Worm (Caenorhabditis elegans): ENCODE measurements around the gene msa-1.

- TF ChIP-seq zfh-2 (GFP tag; conservative IDR thresholded peaks at IDR 0.05): no peak
- no peak for TF ChIP-seq sea-2 (GFP tag; IDR thresholded peaks at IDR 0.05)
- no peak for TF ChIP-seq tbx-9 (tag; optimal IDR thresholded peaks at IDR 0.05; ENCODE audit: borderline replicate concordance)
- TF ChIP-seq pbrm-1 (GFP tag; IDR thresholded peaks at IDR 0.05): no peak
- no peak for TF ChIP-seq lin-26 (GFP tag; IDR thresholded peaks at IDR 0.05)
- TF ChIP-seq nhr-179 (tag; optimal IDR thresholded peaks at IDR 0.05): no peak
- TF ChIP-seq ceh-58 (GFP tag; IDR thresholded peaks at IDR 0.05): no peak
- no peak for TF ChIP-seq egrh-3 (GFP tag; IDR thresholded peaks at IDR 0.05)
Measured at ce11 chrIV:9104071-9105016, 15.9 kb downstream of the msa-1 start, which contains the start of the genes C01F6.14 and fem-3.

Data from whole organism, young adult.